Worm (Caenorhabditis elegans): Measurements from ENCODE around the gene kgb-1.

The kgb-1 gene

DNA sequence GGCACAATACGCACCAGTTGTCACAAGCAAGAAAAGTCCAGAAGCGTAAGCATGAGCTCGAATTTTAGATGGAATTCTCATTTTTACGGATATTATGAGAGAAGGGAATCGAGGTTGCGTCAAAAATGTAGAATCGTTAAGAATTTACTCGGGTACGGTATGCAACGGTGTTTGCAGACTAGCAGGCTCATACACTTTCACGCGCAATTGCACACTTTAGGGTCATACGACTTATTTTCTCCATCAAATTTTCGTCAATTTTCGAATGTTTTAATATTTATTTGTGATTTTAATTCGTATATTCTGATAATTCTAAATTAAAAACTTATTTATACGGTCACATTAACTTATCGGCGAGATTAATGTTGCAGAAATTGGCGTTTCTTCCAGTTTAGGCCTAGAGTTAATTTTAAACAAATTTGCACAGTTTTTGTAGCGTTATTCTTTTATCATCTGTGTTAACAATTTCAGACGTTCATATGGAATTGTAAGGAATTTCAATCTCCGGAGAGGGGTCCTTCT lies 16.4 kb downstream of the kgb-1 start, which contains the start of the genes T07A9.15 and nog-1 (continued):
- no peak for TF ChIP-seq ztf-25 (GFP tag; IDR thresholded peaks at IDR 0.05)
- TF ChIP-seq ccch-3 (GFP tag; optimal IDR thresholded peaks at IDR 0.05) = no peak
- no peak for TF ChIP-seq nhr-179 (tag; optimal IDR thresholded peaks at IDR 0.05)
- TF ChIP-seq ceh-40 (GFP tag; IDR thresholded peaks at IDR 0.05) = no peak
- TF ChIP-seq ceh-91 (GFP tag; IDR thresholded peaks at IDR 0.05) = no peak
- no peak for TF ChIP-seq lag-1 (GFP tag; IDR thresholded peaks at IDR 0.05)
- no peak for TF ChIP-seq T07F8.4 (tag; optimal IDR thresholded peaks at IDR 0.05)
- TF ChIP-seq hsf-1 (GFP tag; IDR thresholded peaks at IDR 0.05) = no peak
- TF ChIP-seq sptf-2 (GFP tag; optimal IDR thresholded peaks at IDR 0.05) = no peak
- TF ChIP-seq nfya-1 (tag; optimal IDR thresholded peaks at IDR 0.05; ENCODE audit: borderline replicate concordance, insufficient read depth) = no peak
- 0 out of 2 replicates have a peak, but pooled peaks have one; percentile 38 for TF ChIP-seq ceh-100 (GFP tag; IDR thresholded peaks at IDR 0.05)
- no peak for TF ChIP-seq die-1 (tag; optimal IDR thresholded peaks at IDR 0.05)
- no peak for TF ChIP-seq repo-1 (tag; optimal IDR thresholded peaks at IDR 0.05)
- no peak for TF ChIP-seq athp-1 (tag; optimal IDR thresholded peaks at IDR 0.05)
- no peak for TF ChIP-seq hlh-12 (tag; optimal IDR thresholded peaks at IDR 0.05)
- no peak for TF ChIP-seq xnd-1 (tag; optimal IDR thresholded peaks at IDR 0.05)
- TF ChIP-seq pbrm-1 (GFP tag; IDR thresholded peaks at IDR 0.05) = no peak
- no peak for TF ChIP-seq K12H6.12 (tag; optimal IDR thresholded peaks at IDR 0.05)
- TF ChIP-seq mxl-1 (tag; optimal IDR thresholded peaks at IDR 0.05) = no peak
- no peak for TF ChIP-seq Y67H2A.10 (GFP tag; conservative IDR thresholded peaks at IDR 0.05)
- TF ChIP-seq nhr-27 (tag; optimal IDR thresholded peaks at IDR 0.05) = no peak
- TF ChIP-seq hlh-26 (GFP tag; conservative IDR thresholded peaks at IDR 0.05) = no peak
- no peak for TF ChIP-seq chd-7 (tag; optimal IDR thresholded peaks at IDR 0.05)
- TF ChIP-seq zfh-2 (GFP tag; conservative IDR thresholded peaks at IDR 0.05) = no peak
- no peak for TF ChIP-seq nhr-90 (tag; optimal IDR thresholded peaks at IDR 0.05)
- TF ChIP-seq C06A6.2 (GFP tag; conservative IDR thresholded peaks at IDR 0.05) = no peak
- no peak for TF ChIP-seq aptf-2 (GFP tag; conservative IDR thresholded peaks at IDR 0.05)
- no peak for TF ChIP-seq ztf-3 (GFP tag; optimal IDR thresholded peaks at IDR 0.05)
- no peak for TF ChIP-seq B0261.1 (tag; optimal IDR thresholded peaks at IDR 0.05)
- TF ChIP-seq lsy-27 (tag; optimal IDR thresholded peaks at IDR 0.05; ENCODE audit: borderline replicate concordance, insufficient read depth) = no peak

DNA sequence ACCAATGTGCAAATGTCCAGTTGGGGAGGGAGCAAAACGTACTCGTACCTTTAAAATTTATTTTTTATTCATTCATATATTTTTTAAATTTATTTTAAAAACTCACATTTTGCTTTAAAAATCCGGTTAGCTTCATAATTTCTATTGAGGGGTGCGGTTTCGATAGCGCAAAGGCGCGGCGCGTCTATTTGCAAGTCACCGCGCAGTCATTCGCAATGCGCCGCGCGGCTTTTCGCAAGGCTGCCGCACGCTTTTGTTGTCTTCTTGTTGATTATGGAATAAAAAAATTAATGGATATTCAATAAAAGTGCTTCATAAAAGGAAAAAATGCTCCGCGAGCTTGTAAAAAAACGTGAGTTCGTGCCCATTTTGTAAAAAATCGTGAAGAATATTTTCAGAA lies 19.6 kb downstream of the kgb-1 start, which contains the start of the genes ears-2 and uncp-18:
Gene ears-2 (minus strand): TSS at position 190 of the 400 bp plus-strand sequence.
Gene uncp-18 (plus strand): TSS at position 282 of the 400 bp plus-strand sequence.
- peak; percentile 31 for TF ChIP-seq ceh-79 (tag; optimal IDR thresholded peaks at IDR 0.05)
- peak; percentile 63 for TF ChIP-seq atf-7 (tag; optimal IDR thresholded peaks at IDR 0.05)
- peak; percentile 46 for TF ChIP-seq dpl-1 (GFP tag; optimal IDR thresholded peaks at IDR 0.05)
- TF ChIP-seq ceh-91 (GFP tag; IDR thresholded peaks at IDR 0.05) = peak; percentile 82
- TF ChIP-seq Y67H2A.10 (GFP tag; conservative IDR thresholded peaks at IDR 0.05) = peak; percentile 84
- TF ChIP-seq hmg-1.2 (GFP tag; IDR thresholded peaks at IDR 0.05) = peak; percentile 73
- TF ChIP-seq fkh-3 (tag; optimal IDR thresholded peaks at IDR 0.05) = peak; percentile 5
- 0 out of 2 replicates have a peak, but pooled peaks have one; percentile 22 for TF ChIP-seq madf-8 (GFP tag; conservative IDR thresholded peaks at IDR 0.05)
- peak; percentile 96 for TF ChIP-seq ztf-25 (GFP tag; IDR thresholded peaks at IDR 0.05)
- no peak for TF ChIP-seq T26A5.8 (tag; optimal IDR thresholded peaks at IDR 0.05)
- peak; percentile 71; the same call in 1 of the 2 replicates for TF ChIP-seq Y79H2A.3 (GFP tag; conservative IDR thresholded peaks at IDR 0.05)
- peak; percentile 89 for TF ChIP-seq egl-44 (GFP tag; IDR thresholded peaks at IDR 0.05)
- TF ChIP-seq Y53F4B.3 (GFP tag; IDR thresholded peaks at IDR 0.05) = no peak
- TF ChIP-seq let-526 (GFP tag; IDR thresholded peaks at IDR 0.05) = 0 out of 2 replicates have a peak, but pooled peaks have one; percentile 69
- no peak for TF ChIP-seq ceh-40 (GFP tag; IDR thresholded peaks at IDR 0.05)
- peak; percentile 49; the same call in 1 of the 2 replicates for TF ChIP-seq hmg-20 (GFP tag; IDR thresholded peaks at IDR 0.05)
- TF ChIP-seq egrh-3 (GFP tag; IDR thresholded peaks at IDR 0.05) = peak; percentile 86
- TF ChIP-seq F33H1.4 (GFP tag; IDR thresholded peaks at IDR 0.05) = peak; percentile 74
- TF ChIP-seq ztf-22 (GFP tag; optimal IDR thresholded peaks at IDR 0.05) = peak; percentile 28
- TF ChIP-seq zfh-2 (GFP tag; conservative IDR thresholded peaks at IDR 0.05) = peak; percentile 93
- TF ChIP-seq hsf-1 (GFP tag; IDR thresholded peaks at IDR 0.05) = peak; percentile 65
- peak; percentile 77 for TF ChIP-seq attf-3 (GFP tag; conservative IDR thresholded peaks at IDR 0.05)
- TF ChIP-seq ztf-18 (tag; optimal IDR thresholded peaks at IDR 0.05) = peak; percentile 63
- TF ChIP-seq Y95B8A.8 (GFP tag; IDR thresholded peaks at IDR 0.05) = peak; percentile 88

All from whole organism, young adult.